Worm (Caenorhabditis elegans) whole organism, early embryonic: ENCODE results near the gene ZK892.5.
A peak's percentile ranks its signal among the peaks of the same experiment; 100 is the strongest.
"Not testable (repeated sequence)": the region's sequence is repeated elsewhere in the genome, so short reads cannot be mapped to it uniquely, and the experiment has no call there.

Source experiments
- B0310.2 ChIP-seq: sonication (generic microtip); optimal IDR thresholded peaks from 2 replicates; lab custom pipeline; 2016; ENCODE audit warnings: mild to moderate bottlenecking, missing genetic modification characterization, missing compliant biosample characterization
- F13C5.2 ChIP-seq: sonication (generic microtip); optimal IDR thresholded peaks from 2 replicates; lab custom pipeline; 2017; ENCODE audit warnings: mild to moderate bottlenecking, missing genetic modification characterization, inconsistent platforms, missing compliant biosample characterization
- aly-1 ChIP-seq: sonication (generic microtip); optimal IDR thresholded peaks from 2 replicates; lab custom pipeline; 2016; ENCODE audit warnings: missing genetic modification characterization, missing compliant biosample characterization
- ama-1 ChIP-seq: fragments of 150-350 bp; optimal IDR thresholded peaks from 2 replicates; lab custom pipeline; 2014
- ceh-13 ChIP-seq: fragments of 200-800 bp; sonication (Bioruptor generic); optimal IDR thresholded peaks from 2 replicates; lab custom pipeline; 2018; ENCODE audit warnings: mild to moderate bottlenecking, missing genetic modification characterization, missing compliant biosample characterization
- ceh-36 ChIP-seq: sonication (generic microtip); optimal IDR thresholded peaks from 2 replicates; lab custom pipeline; 2016; ENCODE audit warnings: missing genetic modification characterization, inconsistent platforms, missing compliant biosample characterization
- ets-7 ChIP-seq: sonication (generic microtip); optimal IDR thresholded peaks from 2 replicates; lab custom pipeline; 2016; ENCODE audit warnings: missing genotype, missing genetic modification characterization, missing compliant biosample characterization
- flt-1 ChIP-seq: fragments of 200-800 bp; sonication (Bioruptor generic); IDR thresholded peaks from 2 replicates; pipeline ENCODE4 v1.3.6; 2022; ENCODE audit warnings: missing genetic modification characterization, missing compliant biosample characterization
- hmbx-1 ChIP-seq: sonication (generic microtip); optimal IDR thresholded peaks from 2 replicates; lab custom pipeline; 2016; ENCODE audit warnings: mild to moderate bottlenecking, missing genetic modification characterization, missing compliant biosample characterization
- hmg-4 ChIP-seq: fragments of 200-800 bp; sonication (Bioruptor generic); optimal IDR thresholded peaks from 2 replicates; lab custom pipeline; 2018; ENCODE audit warnings: mild to moderate bottlenecking, missing genetic modification characterization, missing compliant biosample characterization
- hnd-1 ChIP-seq: sonication (generic microtip); optimal IDR thresholded peaks from 2 replicates; lab custom pipeline; 2016; ENCODE audit warnings: missing genetic modification characterization, missing compliant biosample characterization
- pes-1 ChIP-seq: fragments of 200-800 bp; sonication (Bioruptor generic); IDR thresholded peaks from 2 replicates; pipeline ENCODE4 v1.3.6; 2022; ENCODE audit warnings: missing genetic modification reagents, missing genetic modification characterization, missing compliant biosample characterization
- scrt-1 ChIP-seq: fragments of 200-800 bp; sonication (Bioruptor generic); IDR thresholded peaks from 2 replicates; pipeline ENCODE4 v1.3.6; 2022; ENCODE audit warnings: missing genetic modification characterization, missing compliant biosample characterization
- sea-1 ChIP-seq: fragments of 200-800 bp; sonication (Bioruptor generic); conservative IDR thresholded peaks from 2 replicates; pipeline ENCODE4 v1.3.6; 2022; ENCODE audit warnings: missing genetic modification characterization, missing compliant biosample characterization
- tbx-11 ChIP-seq: fragments of 200-800 bp; sonication (Bioruptor generic); IDR thresholded peaks from 2 replicates; pipeline ENCODE4 v1.3.6; 2022; ENCODE audit warnings: missing genetic modification characterization, missing compliant biosample characterization
- tbx-37 ChIP-seq: fragments of 200-800 bp; sonication (Bioruptor generic); conservative IDR thresholded peaks from 2 replicates; pipeline ENCODE4 v1.3.6; 2022; ENCODE audit warnings: missing genetic modification reagents, missing genetic modification characterization, missing compliant biosample characterization
- tra-4 ChIP-seq: sonication (generic microtip); optimal IDR thresholded peaks from 2 replicates; lab custom pipeline; 2017; ENCODE audit warnings: missing genetic modification characterization, missing compliant biosample characterization

ZK892.5 gene

DNA sequence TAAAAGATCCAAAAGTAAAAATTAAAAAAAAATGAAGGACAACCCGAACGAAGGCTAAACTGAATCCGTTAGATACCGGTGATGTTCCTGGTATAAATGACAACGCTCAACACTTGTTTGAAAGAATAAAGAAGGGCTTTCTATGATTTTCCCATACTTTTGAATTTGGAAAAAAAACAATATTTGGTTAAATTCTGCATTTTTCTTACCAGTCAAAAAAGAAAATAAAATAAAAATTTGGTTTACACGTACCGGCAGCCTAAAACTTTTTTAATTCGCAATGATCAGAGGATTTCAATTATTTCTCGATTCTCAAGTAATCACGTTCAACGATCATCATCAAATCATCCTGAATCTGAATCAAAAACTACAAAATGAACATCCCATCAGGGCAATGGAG, 6.5 kb upstream of the ZK892.5 start, which contains the start of gene ZK892.3:
Gene ZK892.3, plus strand, starts transcription at position 301 of the 400 bp plus-strand sequence.
- TF ChIP-seq pes-1: no peak
- no peak for TF ChIP-seq flt-1 (GFP tag; lab: Robert Waterston, UW)
- no peak for TF ChIP-seq hmbx-1 (tag; lab: Kevin White, UChicago)

DNA sequence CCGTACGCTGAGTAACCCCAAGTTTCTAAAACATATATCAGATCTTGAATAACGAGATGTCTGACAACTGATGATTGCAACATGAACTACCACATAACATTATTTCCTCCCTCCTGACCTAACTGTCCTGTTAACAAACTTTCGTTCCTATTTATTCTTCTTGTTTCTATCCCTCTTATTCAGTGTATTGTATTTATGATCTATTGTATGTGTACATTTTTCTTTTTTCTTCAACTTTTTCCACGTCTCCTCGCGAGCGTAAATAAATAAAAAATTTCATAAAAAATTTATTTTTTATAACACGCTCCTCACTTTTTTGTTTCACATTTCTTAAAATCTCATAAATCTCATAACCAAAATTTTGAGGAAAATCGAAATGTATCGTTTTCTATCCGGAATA, 1.8 kb upstream of the ZK892.5 start, which contains the start of gene ZK892.4:
Gene ZK892.4, plus strand, starts transcription at position 301 of the 400 bp plus-strand sequence.
- not testable (repeated sequence) for TF ChIP-seq ama-1 (lab: Kevin White, UChicago); aly-1 (tag; lab: Kevin White, UChicago); hmbx-1 (tag; lab: Kevin White, UChicago)

DNA sequence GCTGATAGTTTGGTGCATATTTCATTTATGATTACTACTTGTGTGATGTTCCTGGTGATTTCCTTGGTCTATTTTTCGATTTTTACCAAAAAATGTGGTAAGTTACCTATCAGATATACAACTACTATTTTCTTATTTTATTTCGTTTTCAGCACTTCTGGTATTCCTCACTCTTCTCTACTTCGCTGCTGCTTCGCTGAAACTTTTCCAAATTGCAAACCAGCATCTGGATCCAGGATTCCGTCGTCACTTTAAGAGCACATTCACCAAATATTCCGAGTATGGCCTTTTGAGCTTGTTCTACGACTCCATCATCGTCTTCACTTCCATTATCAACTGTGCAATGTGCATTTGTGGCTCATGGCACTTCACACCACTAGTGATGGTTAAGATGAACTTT, 535 bp downstream of the ZK892.5 start:
- no peak for TF ChIP-seq ama-1 (lab: Kevin White, UChicago)
- no peak for TF ChIP-seq sea-1 (GFP tag; lab: Robert Waterston, UW)
- TF ChIP-seq F13C5.2 (tag; lab: Kevin White, UChicago): no peak
- no peak for TF ChIP-seq ets-7 (tag; lab: Kevin White, UChicago)
- TF ChIP-seq hmg-4: no peak
- no peak for TF ChIP-seq tbx-37
- TF ChIP-seq hmbx-1 (tag; lab: Kevin White, UChicago): no peak
- no peak for TF ChIP-seq hnd-1
- TF ChIP-seq B0310.2 (tag; lab: Kevin White, UChicago): no peak
- no peak for TF ChIP-seq ceh-13 (GFP tag; lab: Kevin White, UChicago)
- TF ChIP-seq scrt-1: no peak
- no peak for TF ChIP-seq tra-4
- no peak for TF ChIP-seq tbx-11
- no peak for TF ChIP-seq ceh-36 (tag; lab: Kevin White, UChicago)

DNA sequence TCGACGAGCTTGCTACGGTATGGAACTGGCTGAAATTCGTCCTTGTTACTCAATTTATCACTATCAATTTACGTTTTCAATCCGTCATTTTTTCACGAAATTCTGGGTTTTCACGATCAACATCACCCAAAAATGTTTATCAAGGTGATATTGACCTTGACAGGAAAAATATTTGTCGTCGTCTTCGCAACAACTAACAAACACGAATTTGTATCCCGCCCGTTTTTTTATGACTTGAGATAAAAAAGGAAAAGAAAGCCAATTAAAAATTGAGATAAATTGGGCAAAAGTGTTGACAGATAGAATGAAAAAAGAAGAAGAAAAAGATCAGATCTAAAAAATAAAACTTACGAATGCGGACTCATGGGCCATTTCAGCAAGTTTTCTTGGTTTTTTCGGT, 2.9 kb downstream of the ZK892.5 start:
- TF ChIP-seq tbx-11 (no peak), scrt-1 (no peak), pes-1 (no peak), B0310.2 (tag; lab: Kevin White, UChicago) (no peak)

DNA sequence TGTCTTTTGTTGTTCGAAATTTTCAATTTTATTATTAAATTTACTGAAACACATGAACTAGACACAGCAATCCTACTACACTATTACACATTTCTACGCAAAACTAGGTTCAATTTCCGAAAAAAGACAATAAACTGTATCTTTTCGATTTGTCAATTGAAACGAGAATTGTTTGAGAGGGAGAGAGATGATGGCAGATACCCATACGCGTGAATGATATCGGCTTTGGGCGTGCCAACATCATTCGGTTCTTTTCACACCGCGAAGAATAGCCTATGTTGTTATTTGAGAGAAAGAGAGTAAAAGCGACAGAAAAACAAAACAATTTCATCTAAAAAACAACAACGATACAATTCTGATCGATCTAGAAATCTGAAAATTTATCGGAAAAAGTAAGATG, 3.7 kb downstream of the ZK892.5 start:
- TF ChIP-seq pes-1 (no peak), ets-7 (tag; lab: Kevin White, UChicago) (no peak), tbx-11 (no peak), ceh-13 (GFP tag; lab: Kevin White, UChicago) (no peak), F13C5.2 (tag; lab: Kevin White, UChicago) (no peak), aly-1 (tag; lab: Kevin White, UChicago) (no peak), sea-1 (GFP tag; lab: Robert Waterston, UW) (no peak), hmg-4 (no peak), hnd-1 (no peak), B0310.2 (tag; lab: Kevin White, UChicago) (no peak), tbx-37 (no peak), flt-1 (GFP tag; lab: Robert Waterston, UW) (no peak)

DNA sequence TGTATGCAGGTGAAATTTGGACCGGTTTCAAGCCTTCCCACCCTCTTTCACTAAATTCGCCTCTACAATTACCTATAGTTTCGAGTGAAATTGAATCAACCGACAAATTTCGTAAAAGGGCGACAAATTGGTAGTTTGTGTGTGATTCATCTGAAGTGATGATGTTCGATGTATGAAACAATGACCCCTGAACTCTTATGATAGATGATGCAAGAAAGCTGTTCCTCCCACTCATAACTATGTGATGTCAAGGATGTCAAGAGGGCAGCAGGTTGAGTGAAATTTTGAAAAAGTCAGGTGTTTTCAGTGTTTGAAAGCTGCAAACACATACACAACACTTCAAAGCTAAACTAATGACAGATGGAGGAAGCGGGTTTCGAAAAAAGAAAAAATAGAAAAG, 4.5 kb downstream of the ZK892.5 start:
- TF ChIP-seq tra-4 (no peak), pes-1 (no peak), tbx-11 (no peak), flt-1 (GFP tag; lab: Robert Waterston, UW) (no peak), tbx-37 (no peak), aly-1 (tag; lab: Kevin White, UChicago) (no peak), ceh-13 (GFP tag; lab: Kevin White, UChicago) (no peak), B0310.2 (tag; lab: Kevin White, UChicago) (no peak), ets-7 (tag; lab: Kevin White, UChicago) (no peak), hmbx-1 (tag; lab: Kevin White, UChicago) (no peak), sea-1 (GFP tag; lab: Robert Waterston, UW) (no peak), hmg-4 (no peak), hnd-1 (no peak), ceh-36 (tag; lab: Kevin White, UChicago) (no peak), scrt-1 (no peak)

DNA sequence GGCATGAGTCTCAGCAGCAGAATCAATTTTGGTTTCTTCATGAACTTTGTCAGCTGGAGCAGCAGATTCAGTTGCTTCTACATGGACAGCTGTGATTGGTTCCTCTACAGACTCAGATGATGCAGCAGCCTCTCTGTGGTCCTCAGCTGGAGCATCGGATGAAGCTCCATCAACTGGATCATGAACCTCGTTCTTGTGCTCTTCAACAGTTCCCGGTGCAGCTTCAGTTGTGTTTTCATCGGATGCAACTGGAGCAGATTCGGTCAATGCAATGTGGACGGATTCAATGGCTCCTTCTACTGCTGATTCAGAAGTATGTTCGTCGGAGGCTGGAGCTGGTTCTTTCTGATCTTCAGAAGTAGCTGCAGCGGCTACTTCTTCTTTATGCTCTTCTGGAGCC, 6.4 kb downstream of the ZK892.5 start:
- TF ChIP-seq tra-4: no peak
- TF ChIP-seq hmbx-1 (tag; lab: Kevin White, UChicago): no peak
- no peak for TF ChIP-seq tbx-37
- TF ChIP-seq ama-1 (lab: Kevin White, UChicago): no peak
- TF ChIP-seq flt-1 (GFP tag; lab: Robert Waterston, UW): no peak
- no peak for TF ChIP-seq ceh-13 (GFP tag; lab: Kevin White, UChicago)
- TF ChIP-seq B0310.2 (tag; lab: Kevin White, UChicago): no peak
- no peak for TF ChIP-seq sea-1 (GFP tag; lab: Robert Waterston, UW)
- no peak for TF ChIP-seq pes-1
- no peak for TF ChIP-seq ets-7 (tag; lab: Kevin White, UChicago)
- TF ChIP-seq hmg-4: no peak
- TF ChIP-seq aly-1 (tag; lab: Kevin White, UChicago): no peak
- no peak for TF ChIP-seq F13C5.2 (tag; lab: Kevin White, UChicago)

DNA sequence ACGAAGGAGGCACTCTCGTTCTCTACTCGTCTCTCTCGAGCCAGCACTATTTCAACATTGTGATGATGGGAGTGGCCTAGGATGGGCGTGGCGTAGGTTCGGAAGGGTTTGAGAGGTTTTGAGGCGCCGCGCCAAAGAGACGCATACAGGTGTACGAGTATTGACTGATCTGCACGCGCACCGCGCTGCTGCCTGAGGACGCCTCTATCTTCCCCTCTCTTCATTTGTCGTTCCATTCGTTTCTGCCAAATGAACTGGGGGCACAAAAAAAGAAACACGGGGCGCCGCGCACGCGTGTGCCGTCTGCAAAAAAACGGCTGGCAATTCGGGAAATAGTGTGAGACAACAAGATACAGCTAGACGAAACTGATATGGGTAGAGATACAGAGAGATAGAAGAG, 8.0 kb downstream of the ZK892.5 start, which contains the start of gene lec-2:
Gene lec-2, minus strand, starts transcription at position 171 of the 400 bp plus-strand sequence.
- TF ChIP-seq aly-1 (tag; lab: Kevin White, UChicago): peak; percentile 0
- no peak for TF ChIP-seq hmbx-1 (tag; lab: Kevin White, UChicago)
- no peak for TF ChIP-seq pes-1
- no peak for TF ChIP-seq tbx-11
- no peak for TF ChIP-seq hnd-1
- TF ChIP-seq scrt-1: no peak

DNA sequence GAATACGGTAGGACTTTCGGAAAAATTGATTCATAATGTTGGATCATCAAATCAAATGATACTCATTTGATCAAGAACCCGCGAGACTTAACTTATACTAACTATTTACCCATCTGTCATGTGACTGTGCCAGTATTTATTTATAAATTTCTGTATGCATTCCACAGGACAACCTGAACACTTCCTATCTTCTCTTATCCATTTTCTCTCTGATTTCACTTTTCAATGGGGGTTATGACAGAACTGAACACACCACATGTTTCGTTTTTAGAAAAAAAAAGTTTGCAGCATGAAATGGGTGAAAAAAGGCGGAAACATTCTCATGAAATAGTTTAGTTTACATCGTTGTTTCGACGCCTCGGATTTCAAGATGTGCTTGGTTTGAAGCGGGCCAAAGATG, 9.5 kb downstream of the ZK892.5 start:
- TF ChIP-seq B0310.2 (tag; lab: Kevin White, UChicago) (no peak), sea-1 (GFP tag; lab: Robert Waterston, UW) (no peak), ama-1 (lab: Kevin White, UChicago) (no peak), flt-1 (GFP tag; lab: Robert Waterston, UW) (no peak), F13C5.2 (tag; lab: Kevin White, UChicago) (no peak), ceh-13 (GFP tag; lab: Kevin White, UChicago) (no peak), hmg-4 (no peak), tbx-11 (no peak), aly-1 (tag; lab: Kevin White, UChicago) (no peak), ceh-36 (tag; lab: Kevin White, UChicago) (no peak), hmbx-1 (tag; lab: Kevin White, UChicago) (no peak), tra-4 (no peak), tbx-37 (no peak), scrt-1 (no peak)
